Worm (Caenorhabditis elegans) whole organism, L3 larva: ENCODE measurements around the gene sre-2.

ENCODE experiments used
- R02D3.7 ChIP-seq: fragments of 150-350 bp; optimal IDR thresholded peaks from 2 replicates; lab custom pipeline; 2014; ENCODE audit warnings: missing biosample characterization, missing genetic modification characterization
- aly-2 ChIP-seq: fragments of 150-350 bp; optimal IDR thresholded peaks from 2 replicates; lab custom pipeline; 2014; ENCODE audit warnings: missing biosample characterization, missing genetic modification characterization
- ama-1 ChIP-seq: fragments of 150-350 bp; optimal IDR thresholded peaks from 2 replicates; lab custom pipeline; 2018
- ceh-16 ChIP-seq: sonication (generic microtip); optimal IDR thresholded peaks from 2 replicates; lab custom pipeline; 2017; ENCODE audit warnings: missing biosample characterization, missing genetic modification characterization
- daf-12 ChIP-seq: fragments of 150-350 bp; optimal IDR thresholded peaks from 2 replicates; lab custom pipeline; 2014; ENCODE audit warnings: missing biosample characterization, missing genetic modification reagents, missing genetic modification characterization
- egl-27 ChIP-seq: sonication (generic microtip); optimal IDR thresholded peaks from 4 replicates; lab custom pipeline; 2017; ENCODE audit warnings: missing biosample characterization, missing genetic modification reagents, missing genetic modification characterization
- egl-5 ChIP-seq: fragments of 150-350 bp; optimal IDR thresholded peaks from 2 replicates; lab custom pipeline; 2017; ENCODE audit warnings: missing biosample characterization, missing genetic modification reagents, missing genetic modification characterization, inconsistent platforms
- elt-3 ChIP-seq, 3 experiments: fragments of 150-350 bp in 1 of 3; sonication (generic microtip) in 2 of 3; optimal IDR thresholded peaks; 2 replicates in 2 of 3; 4 replicates in 1 of 3; lab custom pipeline; 2014 to 2017; ENCODE audit warnings: missing biosample characterization in 3 of 3, missing genetic modification characterization in 3 of 3
- eor-1 ChIP-seq, 2 experiments: fragments of 150-350 bp; optimal IDR thresholded peaks; 2 replicates each; lab custom pipeline; 2014 to 2018; ENCODE audit warnings: missing biosample characterization in 2 of 2, missing genetic modification characterization in 2 of 2
- fkh-10 ChIP-seq: sonication (generic microtip); optimal IDR thresholded peaks from 2 replicates; lab custom pipeline; 2017; ENCODE audit warnings: missing biosample characterization, missing genetic modification reagents, missing genetic modification characterization
- fkh-2 ChIP-seq: fragments of 150-350 bp; optimal IDR thresholded peaks from 2 replicates; lab custom pipeline; 2014; ENCODE audit warnings: missing biosample characterization, missing genetic modification reagents, missing genetic modification characterization
- fos-1 ChIP-seq: fragments of 150-350 bp; optimal IDR thresholded peaks from 2 replicates; lab custom pipeline; 2014; ENCODE audit warnings: missing biosample characterization, missing genetic modification characterization
- jun-1 ChIP-seq: fragments of 150-350 bp; optimal IDR thresholded peaks from 2 replicates; lab custom pipeline; 2014; ENCODE audit warnings: missing biosample characterization, missing genetic modification reagents, missing genetic modification characterization
- lin-15B ChIP-seq: fragments of 150-350 bp; optimal IDR thresholded peaks from 2 replicates; lab custom pipeline; 2014; ENCODE audit warnings: missing biosample characterization, missing genetic modification characterization
- lin-39 ChIP-seq: fragments of 150-350 bp; optimal IDR thresholded peaks from 2 replicates; lab custom pipeline; 2018; ENCODE audit warnings: missing biosample characterization, missing genetic modification reagents, missing genetic modification characterization
- mdl-1 ChIP-seq: fragments of 150-350 bp; optimal IDR thresholded peaks from 2 replicates; lab custom pipeline; 2014; ENCODE audit warnings: missing biosample characterization, missing genetic modification characterization
- mml-1 ChIP-seq: fragments of 150-350 bp; sonication (generic microtip); optimal IDR thresholded peaks from 3 replicates; lab custom pipeline; 2014; ENCODE audit warnings: missing biosample characterization, missing genetic modification characterization
- nhr-11 ChIP-seq: fragments of 150-350 bp; optimal IDR thresholded peaks from 2 replicates; lab custom pipeline; 2014; ENCODE audit warnings: missing biosample characterization, missing genetic modification characterization
- nhr-12 ChIP-seq: fragments of 150-350 bp; optimal IDR thresholded peaks from 2 replicates; lab custom pipeline; 2014; ENCODE audit warnings: missing biosample characterization, missing genetic modification characterization
- nhr-25 ChIP-seq: sonication (generic microtip); optimal IDR thresholded peaks from 2 replicates; lab custom pipeline; 2017; ENCODE audit warnings: missing biosample characterization, missing genetic modification characterization
- nhr-43 ChIP-seq: sonication (generic microtip); optimal IDR thresholded peaks from 2 replicates; lab custom pipeline; 2016; ENCODE audit warnings: mild to moderate bottlenecking, missing genetic modification characterization, missing compliant biosample characterization; ENCODE audit not compliant: poor library complexity, severe bottlenecking
- nhr-67 ChIP-seq: fragments of 150-350 bp; optimal IDR thresholded peaks from 2 replicates; lab custom pipeline; 2014; ENCODE audit warnings: missing biosample characterization, missing genetic modification characterization
- nhr-77 ChIP-seq: fragments of 150-350 bp; optimal IDR thresholded peaks from 2 replicates; lab custom pipeline; 2014; ENCODE audit warnings: missing biosample characterization, missing genetic modification characterization
- snpc-4 ChIP-seq: fragments of 150-350 bp; optimal IDR thresholded peaks from 2 replicates; lab custom pipeline; 2014; ENCODE audit warnings: missing biosample characterization, missing genetic modification characterization
- tbx-2 ChIP-seq: sonication (generic microtip); optimal IDR thresholded peaks from 2 replicates; lab custom pipeline; 2016; ENCODE audit warnings: mild to moderate bottlenecking, missing genetic modification characterization, missing compliant biosample characterization
- zag-1 ChIP-seq: fragments of 150-350 bp; optimal IDR thresholded peaks from 2 replicates; lab custom pipeline; 2014; ENCODE audit warnings: missing biosample characterization, missing genetic modification characterization
- ztf-4 ChIP-seq: fragments of 150-350 bp; optimal IDR thresholded peaks from 2 replicates; lab custom pipeline; 2014; ENCODE audit warnings: missing biosample characterization, missing genetic modification characterization

The sre-2 gene

DNA sequence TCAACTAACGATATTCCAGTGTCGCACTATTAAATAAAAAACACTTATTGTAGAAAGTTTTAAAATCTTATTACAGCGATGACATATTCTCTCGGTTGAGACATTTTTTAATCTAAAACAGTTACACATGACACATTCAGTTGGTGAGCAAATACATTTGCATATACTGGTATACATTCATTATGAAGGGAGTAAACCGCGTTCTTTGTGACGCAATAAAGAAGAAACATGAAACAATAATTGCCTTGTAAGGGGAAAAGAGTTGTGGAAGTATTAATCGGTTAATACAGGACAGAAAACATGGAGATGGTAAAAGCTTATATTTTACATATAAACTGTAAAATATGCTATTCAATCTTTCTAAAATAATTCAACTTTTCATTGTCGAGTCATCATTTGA lies 50.6 kb downstream of the sre-2 start:
- TF ChIP-seq eor-1 (tag; optimal IDR thresholded peaks at IDR 0.05; lab: Kevin White, UChicago) (no peak), nhr-67 (tag; lab: Kevin White, UChicago) (no peak), zag-1 (tag; lab: Kevin White, UChicago) (no peak), nhr-77 (tag; lab: Kevin White, UChicago) (no peak), aly-2 (tag; lab: Kevin White, UChicago) (no peak), snpc-4 (no peak), daf-12 (tag; lab: Kevin White, UChicago) (no peak), R02D3.7 (tag; lab: Kevin White, UChicago) (no peak), tbx-2 (tag; lab: Kevin White, UChicago) (no peak), lin-15B (tag; lab: Kevin White, UChicago) (no peak), mml-1 (tag; lab: Kevin White, UChicago) (no peak), ama-1 (lab: Kevin White, UChicago) (no peak), fkh-10 (GFP tag; lab: Kevin White, UChicago) (no peak), egl-27 (tag; lab: Kevin White, UChicago) (no peak), fos-1 (tag; lab: Kevin White, UChicago) (no peak), fkh-2 (no peak), elt-3 (tag; optimal IDR thresholded peaks at IDR 0.05; lab: Kevin White, UChicago) (no peak)

DNA sequence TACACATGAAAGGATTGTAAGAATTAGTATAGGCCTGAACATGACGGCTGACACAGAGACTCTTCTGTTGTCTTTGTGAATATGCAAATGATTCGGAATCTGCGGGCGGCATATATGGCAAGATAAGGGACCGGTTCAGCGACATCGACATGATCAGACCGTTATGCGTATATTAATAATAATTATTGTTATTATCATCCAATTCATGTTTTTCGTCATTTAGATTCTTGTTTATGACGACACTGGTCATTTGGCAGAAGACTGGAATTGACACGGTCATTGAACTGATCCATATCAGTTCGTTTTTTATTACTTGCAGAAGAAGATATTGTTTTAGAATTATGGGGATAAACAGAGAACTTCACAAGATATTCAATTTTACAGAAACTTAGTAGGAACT lies 51.5 kb downstream of the sre-2 start, which contains the start of gene mtre-1:
mtre-1 (minus strand) TSS at position 101 of the 400 bp plus-strand sequence.
- TF ChIP-seq nhr-11 (tag; lab: Kevin White, UChicago) (no peak), mdl-1 (tag; lab: Kevin White, UChicago) (no peak), R02D3.7 (tag; lab: Kevin White, UChicago) (no peak), ztf-4 (tag; lab: Kevin White, UChicago) (no peak), lin-39 (no peak), daf-12 (tag; lab: Kevin White, UChicago) (no peak), elt-3 (tag; optimal IDR thresholded peaks at IDR 0.05; lab: Kevin White, UChicago) (no peak), jun-1 (tag; lab: Kevin White, UChicago) (no peak), nhr-12 (tag; lab: Kevin White, UChicago) (no peak), nhr-43 (tag; lab: Kevin White, UChicago) (no peak), egl-5 (tag; lab: Kevin White, UChicago) (no peak), egl-27 (tag; lab: Kevin White, UChicago) (no peak), ceh-16 (tag; lab: Kevin White, UChicago) (no peak), nhr-25 (tag; lab: Kevin White, UChicago) (no peak), snpc-4 (no peak)
